Fruit fly (Drosophila melanogaster) whole organism, embryonic: ENCODE data around the gene CG17264.

Experiments
- ATbp ChIP-seq: fragments of 200-800 bp; sonication (Bioruptor generic); optimal IDR thresholded peaks from 2 replicates; lab custom pipeline; 2017; ENCODE audit warnings: missing biosample characterization, mild to moderate bottlenecking, missing genetic modification characterization, missing genetic modification reagents
- Bdp1 ChIP-seq: fragments of 200-800 bp; sonication (Bioruptor generic); optimal IDR thresholded peaks from 3 replicates; lab custom pipeline; 2016; ENCODE audit warnings: missing biosample characterization, missing genetic modification characterization
- CG10209 ChIP-seq: fragments of 200-800 bp; sonication (Bioruptor generic); optimal IDR thresholded peaks from 3 replicates; lab custom pipeline; 2017; ENCODE audit warnings: missing biosample characterization, mild to moderate bottlenecking, missing genetic modification characterization, missing genetic modification reagents
- CG11456 ChIP-seq: fragments of 200-800 bp; sonication (Bioruptor generic); IDR thresholded peaks from 3 replicates; pipeline ENCODE4 v1.3.6; 2022; ENCODE audit warnings: missing biosample characterization, missing genetic modification characterization
- CG15011 ChIP-seq: fragments of 200-800 bp; sonication (Bioruptor generic); optimal IDR thresholded peaks from 3 replicates; lab custom pipeline; 2018; ENCODE audit warnings: missing biosample characterization, mild to moderate bottlenecking, missing genetic modification characterization
- CG16779 ChIP-seq: fragments of 200-800 bp; sonication (Bioruptor generic); IDR thresholded peaks from 2 replicates; pipeline ENCODE4 v1.3.6; 2022; ENCODE audit warnings: missing biosample characterization, missing genetic modification characterization
- CG17186 ChIP-seq: fragments of 200-800 bp; sonication (Bioruptor generic); optimal IDR thresholded peaks from 3 replicates; lab custom pipeline; 2017; ENCODE audit warnings: missing biosample characterization, missing genetic modification reagents, missing genetic modification characterization
- CG17359 ChIP-seq: fragments of 200-800 bp; sonication (Bioruptor generic); optimal IDR thresholded peaks from 3 replicates; lab custom pipeline; 2018; ENCODE audit warnings: missing biosample characterization, mild to moderate bottlenecking, missing genetic modification characterization, moderate library complexity
- CG17385 ChIP-seq: fragments of 200-800 bp; sonication (Bioruptor generic); optimal IDR thresholded peaks from 3 replicates; lab custom pipeline; 2018; ENCODE audit warnings: missing biosample characterization, mild to moderate bottlenecking, missing genetic modification characterization
- CG17829 ChIP-seq: fragments of 200-800 bp; optimal IDR thresholded peaks from 2 replicates; lab custom pipeline; 2019; ENCODE audit warnings: missing biosample characterization, mild to moderate bottlenecking, missing genetic modification characterization, moderate library complexity
- CG18262 ChIP-seq: fragments of 200-800 bp; optimal IDR thresholded peaks from 3 replicates; lab custom pipeline; 2019; ENCODE audit warnings: missing biosample characterization, mild to moderate bottlenecking, missing genetic modification characterization, moderate library complexity
- CG2129 ChIP-seq: fragments of 200-800 bp; sonication (Bioruptor generic); IDR thresholded peaks from 2 replicates; pipeline ENCODE4 v1.3.6; 2022; ENCODE audit warnings: missing biosample characterization, missing genetic modification characterization; ENCODE audit not compliant: partially characterized antibody
- CG30020 ChIP-seq: fragments of 200-800 bp; optimal IDR thresholded peaks from 2 replicates; lab custom pipeline; 2019; ENCODE audit warnings: missing biosample characterization, mild to moderate bottlenecking, missing genetic modification characterization, moderate library complexity
- CG6175 ChIP-seq: fragments of 200-800 bp; sonication (Bioruptor generic); IDR thresholded peaks from 3 replicates; pipeline ENCODE4 v1.3.6; 2022; ENCODE audit warnings: missing biosample characterization, missing genetic modification characterization
- CG6254 ChIP-seq: fragments of 200-800 bp; sonication (Bioruptor generic); optimal IDR thresholded peaks from 3 replicates; lab custom pipeline; 2017; ENCODE audit warnings: mild to moderate bottlenecking, missing biosample characterization, missing genetic modification reagents, missing genetic modification characterization
- CG6765 ChIP-seq: fragments of 200-800 bp; sonication (Bioruptor generic); optimal IDR thresholded peaks from 3 replicates; lab custom pipeline; 2017; ENCODE audit warnings: missing biosample characterization, mild to moderate bottlenecking, missing genetic modification characterization
- CG7839 ChIP-seq: fragments of 200-800 bp; sonication (Bioruptor generic); optimal IDR thresholded peaks from 3 replicates; lab custom pipeline; 2018; ENCODE audit warnings: missing biosample characterization, mild to moderate bottlenecking, missing genetic modification characterization, moderate library complexity
- CG7928 ChIP-seq: fragments of 200-800 bp; sonication (Bioruptor generic); optimal IDR thresholded peaks from 2 replicates; lab custom pipeline; 2017; ENCODE audit warnings: missing biosample characterization, mild to moderate bottlenecking, missing genetic modification characterization
- CkIIα-i1 ChIP-seq: fragments of 200-800 bp; sonication (Bioruptor generic); IDR thresholded peaks from 2 replicates; pipeline ENCODE4 v1.3.6; 2022; ENCODE audit warnings: missing biosample characterization, missing genetic modification characterization
- D19A ChIP-seq: fragments of 200-800 bp; optimal IDR thresholded peaks from 3 replicates; lab custom pipeline; 2019; ENCODE audit warnings: missing biosample characterization, mild to moderate bottlenecking, missing genetic modification characterization, moderate library complexity
- Dref ChIP-seq: fragments of 200-800 bp; sonication (Bioruptor generic); IDR thresholded peaks from 2 replicates; pipeline ENCODE4 v1.3.6; 2022; ENCODE audit warnings: missing biosample characterization, missing genetic modification characterization
- Drgx ChIP-seq: fragments of 200-800 bp; sonication (Bioruptor generic); IDR thresholded peaks from 2 replicates; pipeline ENCODE4 v1.3.6; 2022; ENCODE audit warnings: missing biosample characterization, missing genetic modification characterization
- Elba2 ChIP-seq: fragments of 200-800 bp; sonication (Bioruptor generic); optimal IDR thresholded peaks from 3 replicates; lab custom pipeline; 2016; ENCODE audit warnings: missing biosample characterization, missing genetic modification characterization
- Ets65A ChIP-seq: fragments of 200-800 bp; sonication (Bioruptor generic); peaks from one replicate; lab custom pipeline; 2016; ENCODE audit warnings: missing biosample characterization, missing genetic modification characterization
- Gsc ChIP-seq: fragments of 200-800 bp; sonication (Bioruptor generic); IDR thresholded peaks from 2 replicates; pipeline ENCODE4 v1.3.6; 2022; ENCODE audit warnings: missing biosample characterization, missing genetic modification characterization
- Hr3 ChIP-seq: fragments of 200-800 bp; sonication (Bioruptor generic); optimal IDR thresholded peaks from 3 replicates; lab custom pipeline; 2016; ENCODE audit warnings: missing biosample characterization, missing genetic modification characterization
- Hr51 ChIP-seq, 2 experiments: fragments of 200-800 bp; sonication (Bioruptor generic); optimal IDR thresholded peaks; 2 replicates in 1 of 2; 3 replicates in 1 of 2; lab custom pipeline; 2016 to 2018; ENCODE audit warnings: missing biosample characterization in 2 of 2, missing genetic modification characterization in 2 of 2, mild to moderate bottlenecking in 1 of 2, moderate library complexity in 1 of 2
- Ptx1 ChIP-seq: fragments of 200-800 bp; sonication (Bioruptor generic); IDR thresholded peaks from 2 replicates; pipeline ENCODE4 v1.3.6; 2022; ENCODE audit warnings: missing biosample characterization, missing genetic modification characterization
- Rx ChIP-seq: fragments of 200-800 bp; sonication (Bioruptor generic); IDR thresholded peaks from 2 replicates; pipeline ENCODE4 v1.3.6; 2022; ENCODE audit warnings: missing biosample characterization, missing genetic modification characterization
- bbx ChIP-seq: fragments of 200-800 bp; sonication (Bioruptor generic); IDR thresholded peaks from 2 replicates; pipeline ENCODE4 v1.3.6; 2022; ENCODE audit warnings: missing biosample characterization, missing genetic modification characterization; ENCODE audit not compliant: partially characterized antibody
- br ChIP-seq: fragments of >200 bp; optimal IDR thresholded peaks from 2 replicates; lab custom pipeline; 2017
- chif ChIP-seq, 2 experiments: fragments of 200-800 bp; sonication (Bioruptor generic); optimal IDR thresholded peaks; 3 replicates each; lab custom pipeline; 2016; ENCODE audit warnings: missing biosample characterization in 2 of 2, missing genetic modification characterization in 2 of 2
- corto ChIP-seq: fragments of 200-800 bp; sonication (Bioruptor generic); optimal IDR thresholded peaks from 2 replicates; lab custom pipeline; 2016; ENCODE audit warnings: missing biosample characterization, mild to moderate bottlenecking, missing genetic modification characterization, moderate library complexity
- croc ChIP-seq: fragments of 200-800 bp; sonication (Bioruptor generic); conservative IDR thresholded peaks from 3 replicates; pipeline ENCODE4 v1.3.6; 2022; ENCODE audit warnings: missing biosample characterization, missing genetic modification characterization
- da ChIP-seq: fragments of 200-800 bp; sonication (Bioruptor generic); optimal IDR thresholded peaks from 2 replicates; lab custom pipeline; 2016; ENCODE audit warnings: missing biosample characterization, missing genetic modification characterization
- dpn ChIP-seq, 2 experiments: fragments of 200-800 bp; sonication (Bioruptor generic); optimal IDR thresholded peaks; 3 replicates each; lab custom pipeline; 2016; ENCODE audit warnings: missing biosample characterization in 2 of 2, missing genetic modification characterization in 2 of 2
- hbn ChIP-seq: fragments of 200-800 bp; sonication (Bioruptor generic); IDR thresholded peaks from 2 replicates; pipeline ENCODE4 v1.3.6; 2022; ENCODE audit warnings: missing biosample characterization, missing genetic modification characterization; ENCODE audit not compliant: partially characterized antibody
- ind ChIP-seq: fragments of 200-800 bp; sonication (Bioruptor generic); optimal IDR thresholded peaks from 3 replicates; lab custom pipeline; 2016; ENCODE audit warnings: missing biosample characterization, missing genetic modification characterization
- kay ChIP-seq: fragments of 200-800 bp; sonication (Bioruptor generic); optimal IDR thresholded peaks from 2 replicates; lab custom pipeline; 2016; ENCODE audit warnings: missing biosample characterization, missing genetic modification characterization
- lov ChIP-seq, 2 experiments: fragments of 200-800 bp in 1 of 2; fragments of >200 bp in 1 of 2; sonication (Bioruptor generic) in 1 of 2; IDR thresholded peaks in 1 of 2; optimal IDR thresholded peaks in 1 of 2; 2 replicates in 1 of 2; 3 replicates in 1 of 2; pipeline versions ENCODE4 v1.3.6 to Lab custom; 2017 to 2022; ENCODE audit warnings: missing biosample characterization in 1 of 2, missing genetic modification characterization in 1 of 2
- odd ChIP-seq: fragments of 200-800 bp; sonication (Bioruptor generic); optimal IDR thresholded peaks from 2 replicates; lab custom pipeline; 2017; ENCODE audit warnings: missing biosample characterization, mild to moderate bottlenecking, missing genetic modification characterization
- onecut ChIP-seq: fragments of 200-800 bp; sonication (Bioruptor generic); IDR thresholded peaks from 2 replicates; pipeline ENCODE4 v1.3.6; 2022; ENCODE audit warnings: missing biosample characterization, missing genetic modification characterization
- otp ChIP-seq: fragments of 200-800 bp; sonication (Bioruptor generic); IDR thresholded peaks from 3 replicates; pipeline ENCODE4, ENCODE4 v1.3.6; 2022; ENCODE audit warnings: missing biosample characterization, missing genetic modification characterization
- pb ChIP-seq: fragments of 200-800 bp; sonication (Bioruptor generic); optimal IDR thresholded peaks from 3 replicates; lab custom pipeline; 2016; ENCODE audit warnings: missing biosample characterization, missing genetic modification characterization
- phol ChIP-seq: fragments of 200-800 bp; sonication (Bioruptor generic); optimal IDR thresholded peaks from 3 replicates; lab custom pipeline; 2018; ENCODE audit warnings: missing biosample characterization, mild to moderate bottlenecking, missing genetic modification characterization, moderate library complexity
- ranshi ChIP-seq: fragments of 200-800 bp; sonication (Bioruptor generic); IDR thresholded peaks from 2 replicates; pipeline ENCODE4 v1.3.6; 2022; ENCODE audit warnings: missing biosample characterization, missing genetic modification characterization
- repo ChIP-seq: fragments of 200-800 bp; sonication (Bioruptor generic); optimal IDR thresholded peaks from 2 replicates; lab custom pipeline; 2016; ENCODE audit warnings: missing biosample characterization, missing genetic modification characterization
- sens-2 ChIP-seq: fragments of 200-800 bp; sonication (Bioruptor generic); IDR thresholded peaks from 2 replicates; pipeline ENCODE4 v1.3.6; 2022; ENCODE audit warnings: missing biosample characterization, missing genetic modification characterization
- stwl ChIP-seq: fragments of 200-800 bp; sonication (Bioruptor generic); optimal IDR thresholded peaks from 3 replicates; lab custom pipeline; 2018; ENCODE audit warnings: missing biosample characterization, mild to moderate bottlenecking, missing genetic modification characterization, moderate library complexity
- twi ChIP-seq: fragments of 200-800 bp; optimal IDR thresholded peaks from 2 replicates; lab custom pipeline; 2019; ENCODE audit warnings: missing biosample characterization, mild to moderate bottlenecking, missing genetic modification characterization, moderate library complexity
- wor ChIP-seq: fragments of 200-800 bp; sonication (Bioruptor generic); IDR thresholded peaks from 2 replicates; pipeline ENCODE4 v1.3.6; 2022; ENCODE audit warnings: missing biosample characterization, missing genetic modification characterization
- zfh2 ChIP-seq: fragments of 200-800 bp; sonication (Bioruptor generic); optimal IDR thresholded peaks from 2 replicates; lab custom pipeline; 2016; ENCODE audit warnings: missing biosample characterization, missing genetic modification characterization

The CG17264 gene

DNA sequence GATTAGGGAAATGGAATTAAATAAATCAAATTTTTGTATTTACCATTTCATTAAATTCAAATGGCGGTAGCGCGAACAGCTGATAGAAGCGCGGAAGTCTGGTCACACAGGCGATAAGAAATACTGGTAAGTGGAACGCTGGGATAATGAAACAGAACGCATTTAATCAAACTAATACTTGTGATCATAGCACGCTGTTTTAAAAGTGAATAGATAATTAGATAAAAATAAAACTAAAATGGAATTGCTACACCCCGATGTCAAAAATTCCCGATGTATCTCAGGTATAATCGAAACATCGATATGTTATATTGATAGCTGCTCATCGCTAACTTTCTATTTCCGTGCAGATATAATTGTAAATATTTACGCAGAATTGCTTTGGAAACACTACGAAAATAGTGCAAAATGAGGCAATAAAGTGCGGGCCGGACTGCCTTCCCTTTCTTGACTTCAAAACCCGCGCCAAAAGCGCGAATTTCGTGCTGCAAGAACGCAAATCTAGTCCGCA, 25.6 kb upstream of the CG17264 start, which contains the start of the genes okr and CG3558 (continued):
- TF ChIP-seq sens-2 (GFP tag; lab: Robert Waterston, UW) (no peak), pb (GFP tag; lab: Kevin White, UChicago) (no peak), ranshi (GFP tag; lab: Robert Waterston, UW) (no peak), odd (GFP tag; lab: Kevin White, UChicago) (no peak), repo (no peak), kay (GFP tag; lab: Kevin White, UChicago) (no peak), corto (GFP tag; lab: Kevin White, UChicago) (no peak), CG2129 (GFP tag; lab: Robert Waterston, UW) (peak; percentile 77), stwl (peak; percentile 74), lov (optimal IDR thresholded peaks at IDR 0.05; lab: Kevin White, UChicago) (no peak), lov (GFP tag; IDR thresholded peaks at IDR 0.05; lab: Robert Waterston, UW) (no peak), CG7928 (GFP tag; lab: Kevin White, UChicago) (no peak), Ptx1 (no peak), wor (GFP tag; lab: Robert Waterston, UW) (no peak), CkIIα-i1 (GFP tag; lab: Robert Waterston, UW) (no peak), Bdp1 (no peak), onecut (GFP tag; lab: Robert Waterston, UW) (no peak), Dref (GFP tag; lab: Robert Waterston, UW) (peak; percentile 72), ATbp (GFP tag; lab: Kevin White, UChicago) (no peak), CG18262 (tag; lab: Kevin White, UChicago) (peak; percentile 1), CG7839 (tag; lab: Kevin White, UChicago) (no peak), CG6254 (GFP tag; lab: Kevin White, UChicago) (peak; percentile 0), CG6765 (GFP tag; lab: Kevin White, UChicago) (no peak), Elba2 (peak; percentile 47), CG17359 (no peak), Rx (GFP tag; lab: Robert Waterston, UW) (no peak), twi (tag; lab: Kevin White, UChicago) (no peak), CG10209 (GFP tag; lab: Kevin White, UChicago) (no peak), CG17186 (GFP tag; lab: Kevin White, UChicago) (peak; percentile 59), CG16779 (GFP tag; lab: Robert Waterston, UW) (no peak), otp (no peak), chif (GFP tag; optimal IDR thresholded peaks at IDR 0.05; lab: Kevin White, UChicago) (no peak), Drgx (GFP tag; lab: Robert Waterston, UW) (no peak), Gsc (no peak), CG6175 (no peak), CG30020 (tag; lab: Kevin White, UChicago) (peak; percentile 76), D19A (no peak), da (GFP tag; lab: Kevin White, UChicago) (no peak), bbx (peak; percentile 78), br (lab: Kevin White, UChicago) (no peak), croc (GFP tag; lab: Robert Waterston, UW) (no peak), Hr3 (no peak), Ets65A (GFP tag; lab: Kevin White, UChicago) (no peak), dpn (GFP tag; optimal IDR thresholded peaks at IDR 0.05; lab: Kevin White, UChicago) (no peak), phol (tag; lab: Kevin White, UChicago) (peak; percentile 83), CG11456 (GFP tag; lab: Robert Waterston, UW) (no peak), ind (GFP tag; lab: Kevin White, UChicago) (no peak), Hr51 (GFP tag; optimal IDR thresholded peaks at IDR 0.05; lab: Kevin White, UChicago) (no peak), hbn (GFP tag; lab: Robert Waterston, UW) (peak; percentile 80), zfh2 (GFP tag; lab: Kevin White, UChicago) (no peak), CG17829 (tag; lab: Kevin White, UChicago) (peak; percentile 8), CG15011 (GFP tag; lab: Kevin White, UChicago) (no peak), CG17385 (GFP tag; lab: Kevin White, UChicago) (no peak)
